Worm (Caenorhabditis elegans) whole organism, L4 larva: ENCODE measurements around the gene ensh-1.

Source experiments
- cey-2 ChIP-seq: sonication (generic microtip); optimal IDR thresholded peaks from 3 replicates; lab custom pipeline; 2017; ENCODE audit warnings: missing genetic modification characterization, mild to moderate bottlenecking, missing compliant biosample characterization, antibody characterized with exemption, borderline replicate concordance; ENCODE audit not compliant: insufficient read depth
- unc-130 ChIP-seq: sonication (generic microtip); optimal IDR thresholded peaks from 2 replicates; lab custom pipeline; 2016; ENCODE audit warnings: missing genetic modification reagents, missing genetic modification characterization, missing compliant biosample characterization
- unc-62 ChIP-seq, 3 experiments: fragments of 150-350 bp in 1 of 3; sonication (generic microtip); optimal IDR thresholded peaks in 2 of 3; peaks in 1 of 3; 1 replicate in 1 of 3; 2 replicates in 2 of 3; lab custom pipeline; 2014 to 2017; ENCODE audit warnings: missing biosample characterization in 3 of 3, missing genetic modification characterization in 3 of 3, missing genetic modification reagents in 3 of 3, missing genotype in 1 of 3
- vab-7 ChIP-seq: fragments of 200-800 bp; sonication (Bioruptor generic); IDR thresholded peaks from 2 replicates; pipeline ENCODE4 v1.3.6; 2022; ENCODE audit warnings: missing genetic modification reagents, missing genetic modification characterization, missing compliant biosample characterization

- TF ChIP-seq unc-62 (GFP tag; optimal IDR thresholded peaks at IDR 0.05 in 1 of 2; lab: Kevin White, UChicago) (no peak), unc-62 (tag; optimal IDR thresholded peaks at IDR 0.05; lab: Kevin White, UChicago) (no peak), vab-7 (GFP tag; lab: Robert Waterston, UW) (peak; percentile 43), unc-130 (GFP tag; lab: Kevin White, UChicago) (no peak), cey-2 (tag; lab: Kevin White, UChicago) (no peak)
Measured at ce11 chrX:8944078-8944477, 38.9 kb downstream of the ensh-1 start.
